Fruit fly (Drosophila melanogaster) whole organism, embryonic: Measurements from ENCODE around the gene Oatp74D.
A peak's percentile ranks its signal among the peaks of the same experiment; 100 is the strongest.

Experiments used
- BEAF-32 ChIP-seq: fragments of 200-800 bp; sonication (Bioruptor generic); optimal IDR thresholded peaks from 3 replicates; lab custom pipeline; 2017; ENCODE audit warnings: missing biosample characterization, missing genetic modification characterization, mild to moderate bottlenecking, moderate library complexity, missing genetic modification reagents
- Bgb ChIP-seq: fragments of 200-800 bp; sonication (Bioruptor generic); IDR thresholded peaks from 2 replicates; pipeline ENCODE4 v1.3.6; 2022; ENCODE audit warnings: missing biosample characterization, missing genetic modification characterization; ENCODE audit not compliant: partially characterized antibody
- CG11456 ChIP-seq: fragments of 200-800 bp; sonication (Bioruptor generic); IDR thresholded peaks from 3 replicates; pipeline ENCODE4 v1.3.6; 2022; ENCODE audit warnings: missing biosample characterization, missing genetic modification characterization
- CG1233 ChIP-seq: fragments of 200-800 bp; sonication (Bioruptor generic); optimal IDR thresholded peaks from 4 replicates; lab custom pipeline; 2018; ENCODE audit warnings: missing biosample characterization, mild to moderate bottlenecking, missing genetic modification characterization
- CG12659 ChIP-seq: fragments of 200-800 bp; sonication (Bioruptor generic); optimal IDR thresholded peaks from 3 replicates; lab custom pipeline; 2017; ENCODE audit warnings: mild to moderate bottlenecking, missing biosample characterization, missing genetic modification reagents, missing genetic modification characterization
- CG13424 ChIP-seq: fragments of 200-800 bp; sonication (Bioruptor generic); optimal IDR thresholded peaks from 2 replicates; lab custom pipeline; 2019; ENCODE audit warnings: missing biosample characterization, mild to moderate bottlenecking, missing genetic modification characterization, moderate library complexity
- CG13894 ChIP-seq: fragments of 200-800 bp; sonication (Bioruptor generic); optimal IDR thresholded peaks from 3 replicates; lab custom pipeline; 2018; ENCODE audit warnings: missing biosample characterization, mild to moderate bottlenecking, missing genetic modification characterization, moderate library complexity
- CG15514 ChIP-seq: fragments of 200-800 bp; sonication (Bioruptor generic); optimal IDR thresholded peaks from 3 replicates; lab custom pipeline; 2017; ENCODE audit warnings: missing biosample characterization, missing genetic modification characterization, mild to moderate bottlenecking, moderate library complexity, missing genetic modification reagents
- CG1647 ChIP-seq: fragments of 200-800 bp; sonication (Bioruptor generic); optimal IDR thresholded peaks from 3 replicates; lab custom pipeline; 2016; ENCODE audit warnings: missing biosample characterization, missing genetic modification characterization
- CG16815 ChIP-seq: fragments of 200-800 bp; sonication (Bioruptor generic); optimal IDR thresholded peaks from 3 replicates; lab custom pipeline; 2017; ENCODE audit warnings: missing biosample characterization, mild to moderate bottlenecking, missing genetic modification characterization
- CG2199 ChIP-seq: fragments of 200-800 bp; sonication (Bioruptor generic); IDR thresholded peaks from 3 replicates; pipeline ENCODE4 v1.3.6; 2022; ENCODE audit warnings: missing biosample characterization, missing genetic modification characterization
- CG3847 ChIP-seq: fragments of 200-800 bp; sonication (Bioruptor generic); IDR thresholded peaks from 2 replicates; pipeline ENCODE4 v1.3.6; 2022; ENCODE audit warnings: missing biosample characterization, missing genetic modification characterization
- CG42726 ChIP-seq: fragments of 200-800 bp; sonication (Bioruptor generic); IDR thresholded peaks from 2 replicates; pipeline ENCODE4 v1.3.6; 2022; ENCODE audit warnings: missing biosample characterization, missing genetic modification characterization; ENCODE audit not compliant: partially characterized antibody
- CG4617 ChIP-seq: fragments of 200-800 bp; sonication (Bioruptor generic); optimal IDR thresholded peaks from 3 replicates; lab custom pipeline; 2016; ENCODE audit warnings: missing biosample characterization, missing genetic modification characterization, borderline replicate concordance
- CG6683 ChIP-seq: fragments of 200-800 bp; sonication (Bioruptor generic); optimal IDR thresholded peaks from 2 replicates; lab custom pipeline; 2017; ENCODE audit warnings: missing biosample characterization, mild to moderate bottlenecking, missing genetic modification characterization, missing genetic modification reagents
- CTCF ChIP-seq: fragments of 200-800 bp; sonication (Bioruptor generic); optimal IDR thresholded peaks from 2 replicates; lab custom pipeline; 2017; ENCODE audit warnings: missing biosample characterization, mild to moderate bottlenecking, missing genetic modification characterization, moderate library complexity
- Dll ChIP-seq: fragments of 200-800 bp; sonication (Bioruptor generic); IDR thresholded peaks from 4 replicates; pipeline ENCODE4 v1.3.6; 2022; ENCODE audit warnings: missing biosample characterization, missing genetic modification characterization; ENCODE audit not compliant: partially characterized antibody
- Dp ChIP-seq: fragments of 200-800 bp; sonication (Bioruptor generic); optimal IDR thresholded peaks from 2 replicates; lab custom pipeline; 2018; ENCODE audit warnings: missing biosample characterization, mild to moderate bottlenecking, missing genetic modification characterization, moderate library complexity
- Fer1 ChIP-seq: fragments of 200-800 bp; sonication (Bioruptor generic); optimal IDR thresholded peaks from 2 replicates; lab custom pipeline; 2017; ENCODE audit warnings: missing biosample characterization, mild to moderate bottlenecking, missing genetic modification characterization
- HmgD ChIP-seq: fragments of 200-800 bp; sonication (Bioruptor generic); optimal IDR thresholded peaks from 3 replicates; lab custom pipeline; 2016; ENCODE audit warnings: missing biosample characterization, missing genetic modification characterization
- Hr78 ChIP-seq, 2 experiments: fragments of 200-800 bp in 1 of 2; fragments of >200 bp in 1 of 2; sonication (Bioruptor generic) in 1 of 2; optimal IDR thresholded peaks; 2 replicates each; lab custom pipeline; 2017 to 2019; ENCODE audit warnings: missing biosample characterization in 2 of 2, missing genetic modification characterization in 2 of 2, mild to moderate bottlenecking in 1 of 2, moderate library complexity in 1 of 2
- Jarid2 ChIP-seq: fragments of 200-800 bp; sonication (Bioruptor generic); optimal IDR thresholded peaks from 3 replicates; lab custom pipeline; 2017; ENCODE audit warnings: mild to moderate bottlenecking, missing biosample characterization, missing genetic modification reagents, missing genetic modification characterization
- Meics ChIP-seq: fragments of 200-800 bp; sonication (Bioruptor generic); optimal IDR thresholded peaks from 2 replicates; lab custom pipeline; 2017; ENCODE audit warnings: missing biosample characterization, mild to moderate bottlenecking, missing genetic modification characterization
- Myb ChIP-seq: fragments of 200-800 bp; sonication (Bioruptor generic); optimal IDR thresholded peaks from 2 replicates; lab custom pipeline; 2016; ENCODE audit warnings: missing biosample characterization, missing genetic modification characterization
- NFAT ChIP-seq: fragments of 200-800 bp; sonication (Bioruptor generic); IDR thresholded peaks from 2 replicates; pipeline ENCODE4 v1.3.6; 2022; ENCODE audit warnings: missing biosample characterization, missing genetic modification characterization
- Sox102F ChIP-seq: fragments of 200-800 bp; sonication (Bioruptor generic); optimal IDR thresholded peaks from 2 replicates; lab custom pipeline; 2018; ENCODE audit warnings: missing biosample characterization, mild to moderate bottlenecking, missing genetic modification characterization, moderate library complexity
- ato ChIP-seq: fragments of 200-800 bp; sonication (Bioruptor generic); IDR thresholded peaks from 2 replicates; pipeline ENCODE4 v1.3.6; 2022; ENCODE audit warnings: missing biosample characterization, missing genetic modification characterization; ENCODE audit not compliant: partially characterized antibody
- bbx ChIP-seq: fragments of 200-800 bp; sonication (Bioruptor generic); IDR thresholded peaks from 2 replicates; pipeline ENCODE4 v1.3.6; 2022; ENCODE audit warnings: missing biosample characterization, missing genetic modification characterization; ENCODE audit not compliant: partially characterized antibody
- br ChIP-seq: fragments of >200 bp; optimal IDR thresholded peaks from 2 replicates; lab custom pipeline; 2017
- cg ChIP-seq: fragments of 200-800 bp; sonication (Bioruptor generic); optimal IDR thresholded peaks from 3 replicates; lab custom pipeline; 2019; ENCODE audit warnings: missing biosample characterization, mild to moderate bottlenecking, missing genetic modification characterization, moderate library complexity
- dmrt11E ChIP-seq: fragments of 200-800 bp; sonication (Bioruptor generic); optimal IDR thresholded peaks from 3 replicates; lab custom pipeline; 2018; ENCODE audit warnings: missing biosample characterization, mild to moderate bottlenecking, missing genetic modification characterization, moderate library complexity
- dmrt99B ChIP-seq: fragments of 200-800 bp; sonication (Bioruptor generic); optimal IDR thresholded peaks from 2 replicates; lab custom pipeline; 2018; ENCODE audit warnings: missing biosample characterization, mild to moderate bottlenecking, missing genetic modification characterization, moderate library complexity
- fd64A ChIP-seq: fragments of 200-800 bp; sonication (Bioruptor generic); optimal IDR thresholded peaks from 3 replicates; lab custom pipeline; 2018; ENCODE audit warnings: missing biosample characterization, mild to moderate bottlenecking, missing genetic modification characterization
- grau ChIP-seq: fragments of 200-800 bp; optimal IDR thresholded peaks from 3 replicates; lab custom pipeline; 2019; ENCODE audit warnings: missing biosample characterization, mild to moderate bottlenecking, missing genetic modification characterization, moderate library complexity
- gsb ChIP-seq: fragments of 200-800 bp; sonication (Bioruptor generic); IDR thresholded peaks from 2 replicates; pipeline ENCODE4 v1.3.6; 2022; ENCODE audit warnings: missing biosample characterization, missing genetic modification characterization
- jigr1 ChIP-seq: fragments of 200-800 bp; sonication (Bioruptor generic); IDR thresholded peaks from 3 replicates; pipeline ENCODE4 v1.3.6; 2022; ENCODE audit warnings: missing biosample characterization, missing genetic modification characterization
- kah ChIP-seq: fragments of 200-800 bp; sonication (Bioruptor generic); optimal IDR thresholded peaks from 2 replicates; lab custom pipeline; 2018; ENCODE audit warnings: missing biosample characterization, mild to moderate bottlenecking, missing genetic modification characterization
- mld ChIP-seq: fragments of 200-800 bp; sonication (Bioruptor generic); IDR thresholded peaks from 3 replicates; pipeline ENCODE4 v1.3.6; 2022; ENCODE audit warnings: missing biosample characterization, missing genetic modification characterization; ENCODE audit not compliant: partially characterized antibody
- nom ChIP-seq: fragments of 200-800 bp; sonication (Bioruptor generic); optimal IDR thresholded peaks from 2 replicates; lab custom pipeline; 2017; ENCODE audit warnings: missing biosample characterization, missing genetic modification characterization, mild to moderate bottlenecking, moderate library complexity, missing genetic modification reagents
- odd ChIP-seq: fragments of 200-800 bp; sonication (Bioruptor generic); optimal IDR thresholded peaks from 2 replicates; lab custom pipeline; 2017; ENCODE audit warnings: missing biosample characterization, mild to moderate bottlenecking, missing genetic modification characterization
- prd ChIP-seq, 3 experiments: fragments of >200 bp in 2 of 3; fragments of 200-800 bp in 1 of 3; sonication (Bioruptor generic) in 1 of 3; optimal IDR thresholded peaks in 2 of 3; IDR thresholded peaks in 1 of 3; 2 replicates in 2 of 3; 3 replicates in 1 of 3; pipeline versions ENCODE4 v1.3.6 to Lab custom; 2017 to 2022; ENCODE audit warnings: missing biosample characterization in 1 of 3, missing genetic modification characterization in 1 of 3
- sens ChIP-seq: fragments of 200-800 bp; sonication (Bioruptor generic); peaks from one replicate; lab custom pipeline; 2016; ENCODE audit warnings: missing biosample characterization, missing genetic modification characterization
- sima ChIP-seq: fragments of 200-800 bp; sonication (Bioruptor generic); optimal IDR thresholded peaks from 2 replicates; lab custom pipeline; 2016; ENCODE audit warnings: missing biosample characterization, missing genetic modification characterization
- slou ChIP-seq: fragments of 200-800 bp; sonication (Bioruptor generic); optimal IDR thresholded peaks from 3 replicates; lab custom pipeline; 2016; ENCODE audit warnings: missing biosample characterization, missing genetic modification characterization
- tll ChIP-seq, 2 experiments: fragments of 200-800 bp in 1 of 2; fragments of >200 bp in 1 of 2; sonication (Bioruptor generic) in 1 of 2; optimal IDR thresholded peaks; 2 replicates each; lab custom pipeline; 2017 to 2019; ENCODE audit warnings: missing biosample characterization in 2 of 2, missing genetic modification characterization in 2 of 2, mild to moderate bottlenecking in 1 of 2, moderate library complexity in 1 of 2
- tna ChIP-seq: fragments of 200-800 bp; sonication (Bioruptor generic); IDR thresholded peaks from 2 replicates; pipeline ENCODE4 v1.3.6; 2022; ENCODE audit warnings: missing biosample characterization, missing genetic modification characterization; ENCODE audit not compliant: partially characterized antibody
- zen ChIP-seq: fragments of 200-800 bp; sonication (Bioruptor generic); optimal IDR thresholded peaks from 3 replicates; lab custom pipeline; 2018; ENCODE audit warnings: missing biosample characterization, mild to moderate bottlenecking, missing genetic modification characterization, moderate library complexity

Gene Oatp74D

DNA sequence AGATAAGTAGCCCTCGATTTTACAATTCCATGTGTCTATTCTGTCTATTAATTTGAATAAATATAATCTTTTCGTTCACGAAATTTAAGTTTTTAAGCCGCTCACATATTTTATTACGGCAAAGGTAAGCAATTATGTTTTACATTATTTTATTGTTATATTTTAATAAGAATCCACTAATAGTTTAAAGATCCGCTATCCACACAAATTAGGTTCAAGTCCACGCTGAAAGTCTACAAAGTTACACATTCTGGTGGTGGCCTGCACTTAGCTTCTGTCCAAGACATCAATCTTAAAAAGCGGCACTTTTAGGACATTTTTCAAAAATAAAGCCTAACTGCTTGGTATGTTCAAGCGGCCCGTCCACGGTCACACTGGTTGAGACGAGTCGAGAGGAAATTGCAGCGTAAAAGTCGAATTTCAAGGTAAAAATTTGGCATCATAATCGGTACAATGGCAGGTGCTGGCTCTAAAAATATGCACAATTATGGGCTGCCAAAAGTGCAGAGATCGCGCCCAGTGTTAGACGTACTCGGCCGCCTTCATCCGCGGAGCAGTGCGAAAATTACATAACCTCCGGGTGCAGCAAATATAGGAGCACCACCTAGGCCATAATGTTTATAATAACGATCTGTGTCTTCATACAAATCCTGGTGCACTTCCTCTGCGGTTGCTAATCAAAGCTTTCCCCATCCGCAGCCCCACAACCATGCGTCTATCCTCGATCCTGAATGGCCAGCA is 12.0 kb upstream of the Oatp74D start, which contains the start of the genes UQCR-Q and CG46525 (continued):
- TF ChIP-seq CG16815 (GFP tag; lab: Kevin White, UChicago), result no peak
- peak; percentile 68 for TF ChIP-seq Myb (GFP tag; lab: Kevin White, UChicago)
- TF ChIP-seq dmrt99B (tag; lab: Kevin White, UChicago), result no peak
- no peak for TF ChIP-seq cg (GFP tag; lab: Kevin White, UChicago)
- TF ChIP-seq Hr78 (GFP tag; optimal IDR thresholded peaks at IDR 0.05; lab: Kevin White, UChicago), result no peak
- TF ChIP-seq sens (GFP tag; lab: Kevin White, UChicago), result peak; percentile 46
- peak; percentile 45; the same call in 1 of the 2 replicates for TF ChIP-seq bbx (GFP tag; lab: Robert Waterston, UW)
- TF ChIP-seq Bgb (GFP tag; lab: Robert Waterston, UW), result peak; percentile 51
- TF ChIP-seq CG1647 (GFP tag; lab: Kevin White, UChicago), result no peak
- TF ChIP-seq Dll (GFP tag; lab: Robert Waterston, UW), result 0 out of 4 replicates have a peak, but pooled peaks have one; percentile 20
- no peak for TF ChIP-seq slou (GFP tag; lab: Kevin White, UChicago)
- TF ChIP-seq jigr1 (GFP tag; lab: Robert Waterston, UW), result no peak; the same call in 2 of the 3 replicates
- TF ChIP-seq CG2199 (GFP tag; lab: Robert Waterston, UW), result no peak
- no peak for TF ChIP-seq prd (optimal IDR thresholded peaks at IDR 0.05; lab: Kevin White, UChicago)
- TF ChIP-seq prd (GFP tag; IDR thresholded peaks at IDR 0.05; lab: Robert Waterston, UW), result no peak
- no peak for TF ChIP-seq CG1233 (GFP tag; lab: Kevin White, UChicago)
- peak; percentile 65 for TF ChIP-seq CG4617 (GFP tag; lab: Kevin White, UChicago)
- no peak for TF ChIP-seq mld (GFP tag; lab: Robert Waterston, UW)
- TF ChIP-seq odd (GFP tag; lab: Kevin White, UChicago), result no peak
- no peak for TF ChIP-seq Jarid2
- TF ChIP-seq tna (GFP tag; lab: Robert Waterston, UW), result 0 out of 2 replicates have a peak, but pooled peaks have one; percentile 16
- TF ChIP-seq CG11456 (GFP tag; lab: Robert Waterston, UW), result no peak
- TF ChIP-seq ato (GFP tag; lab: Robert Waterston, UW), result no peak
- peak in 1 of 2 experiments; percentile 15 for TF ChIP-seq tll (GFP tag; optimal IDR thresholded peaks at IDR 0.05; lab: Kevin White, UChicago)
- peak; percentile 33 for TF ChIP-seq CG13894
- TF ChIP-seq sima (GFP tag; lab: Kevin White, UChicago), result no peak
- no peak for TF ChIP-seq dmrt11E (tag; lab: Kevin White, UChicago)
- no peak for TF ChIP-seq CG6683 (GFP tag; lab: Kevin White, UChicago)
- 0 out of 2 replicates have a peak, but pooled peaks have one; percentile 3 for TF ChIP-seq NFAT (GFP tag; lab: Robert Waterston, UW)
- peak; percentile 18; the same call in 1 of the 2 replicates for TF ChIP-seq CG3847 (GFP tag; lab: Robert Waterston, UW)
- TF ChIP-seq BEAF-32 (GFP tag; lab: Kevin White, UChicago), result peak; percentile 45
- TF ChIP-seq fd64A, result no peak
- TF ChIP-seq br (lab: Kevin White, UChicago), result no peak
- peak; percentile 82 for TF ChIP-seq Dp (GFP tag; lab: Kevin White, UChicago)
- peak; percentile 62 for TF ChIP-seq CG42726 (GFP tag; lab: Robert Waterston, UW)
- TF ChIP-seq CG15514 (GFP tag; lab: Kevin White, UChicago), result peak; percentile 74
- TF ChIP-seq grau, result peak; percentile 15
- TF ChIP-seq nom (GFP tag; lab: Kevin White, UChicago), result no peak
- no peak for TF ChIP-seq Meics (GFP tag; lab: Kevin White, UChicago)
- TF ChIP-seq CG12659, result peak; percentile 71
- peak; percentile 45 for TF ChIP-seq zen (tag; lab: Kevin White, UChicago)
- peak; percentile 75 for TF ChIP-seq CTCF (GFP tag; lab: Kevin White, UChicago)
- peak; percentile 8 for TF ChIP-seq HmgD
- TF ChIP-seq kah (GFP tag; lab: Kevin White, UChicago), result no peak
- TF ChIP-seq CG13424, result peak; percentile 12
- no peak for TF ChIP-seq gsb (GFP tag; lab: Robert Waterston, UW)
- peak; percentile 16 for TF ChIP-seq Fer1 (GFP tag; lab: Kevin White, UChicago)
- no peak for TF ChIP-seq Sox102F (GFP tag; lab: Kevin White, UChicago)
